Worm (Caenorhabditis elegans): ENCODE measurements around the gene fbxb-83.
"Not testable (repeated sequence)": the region's sequence is repeated elsewhere in the genome, so short reads cannot be mapped to it uniquely, and the experiment has no call there.

fbxb-83 gene

DNA sequence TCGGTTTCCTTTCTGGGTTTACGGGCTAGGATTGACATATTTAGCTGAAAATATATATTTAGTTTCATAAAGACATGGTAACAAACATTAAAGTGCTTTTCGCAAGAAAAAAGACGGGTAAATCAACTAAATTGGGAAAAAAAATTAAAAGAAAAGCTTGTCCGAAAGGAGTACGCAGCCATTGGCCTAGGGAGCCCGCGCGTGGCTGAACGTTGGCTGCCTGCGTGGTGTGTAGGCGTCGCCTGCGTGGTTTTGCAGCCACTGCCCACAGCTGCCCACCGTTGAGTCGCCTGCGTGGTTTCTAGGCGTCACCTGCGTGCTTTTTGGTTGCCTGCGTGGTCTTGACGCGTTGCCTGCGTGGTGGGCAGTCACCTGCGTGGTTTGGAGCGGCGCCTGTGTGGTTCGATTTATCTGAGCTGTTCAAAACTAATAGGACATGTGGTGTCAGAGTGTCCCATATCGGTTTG is 23.0 kb downstream of the fbxb-83 start, which contains the start of gene C29F9.12:
C29F9.12 (minus strand) TSS at position 51 of the 467 bp plus-strand sequence.
- TF ChIP-seq unc-3 (GFP tag; conservative IDR thresholded peaks at IDR 0.05); unc-3 (tag; optimal IDR thresholded peaks at IDR 0.05); hlh-8 (tag; optimal IDR thresholded peaks at IDR 0.05); hlh-30 (tag; optimal IDR thresholded peaks at IDR 0.05; ENCODE audit: insufficient read depth): not testable (repeated sequence)

DNA sequence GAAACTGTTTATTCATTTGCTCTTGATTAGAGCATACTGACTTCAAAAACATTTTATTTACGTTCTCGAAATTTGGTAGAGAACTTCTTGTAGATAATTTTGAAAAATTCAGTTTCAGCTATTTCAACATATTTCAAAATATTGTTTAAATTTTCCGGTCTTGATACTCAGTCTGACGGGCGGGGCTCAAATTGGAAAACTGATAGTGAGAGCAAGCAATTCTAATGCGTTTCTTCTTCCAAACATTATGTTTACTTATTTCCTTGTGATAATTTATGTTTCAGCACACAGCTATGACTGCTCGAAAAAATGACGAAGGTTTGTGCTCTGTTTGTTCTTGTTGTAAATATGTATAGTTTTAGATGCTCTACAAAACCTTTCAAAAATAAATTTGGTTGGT is 24.8 kb downstream of the fbxb-83 start, which contains the start of gene pals-24:
pals-24 (plus strand) TSS at position 237 of the 400 bp plus-strand sequence.
- TF ChIP-seq ceh-9 (tag; optimal IDR thresholded peaks at IDR 0.05) (no peak), dve-1 (tag; optimal IDR thresholded peaks at IDR 0.05) (no peak), hlh-30 (tag; optimal IDR thresholded peaks at IDR 0.05; ENCODE audit: insufficient read depth) (no peak), tbx-2 (tag; optimal IDR thresholded peaks at IDR 0.05) (no peak), sdc-2 (tag; optimal IDR thresholded peaks at IDR 0.05) (no peak), ceh-24 (tag; optimal IDR thresholded peaks at IDR 0.05) (no peak), sox-2 (GFP tag; IDR thresholded peaks at IDR 0.05) (no peak), K09A11.1 (tag; optimal IDR thresholded peaks at IDR 0.05; ENCODE audit: insufficient read depth) (no peak), hlh-13 (GFP tag; optimal IDR thresholded peaks at IDR 0.05) (no peak)

DNA sequence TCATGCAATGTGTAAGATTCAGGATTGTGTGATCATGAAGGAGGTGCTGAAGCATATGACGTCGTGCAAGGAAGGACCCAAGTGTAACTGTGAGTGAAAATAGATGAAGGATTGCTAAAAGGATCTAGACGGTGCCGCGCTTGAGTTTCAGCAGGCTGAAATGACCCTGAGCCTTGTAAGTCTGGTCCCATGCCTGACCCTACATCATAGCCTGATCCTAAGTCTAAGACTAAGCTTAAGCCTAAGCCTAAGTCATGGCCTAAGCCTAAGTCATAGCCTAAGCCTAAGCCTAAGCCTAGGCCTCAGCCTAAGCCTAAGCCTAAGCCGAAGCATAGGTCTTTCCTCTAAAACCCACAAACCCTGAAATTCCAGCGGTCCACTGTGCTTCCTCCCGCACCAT is 27.2 kb downstream of the fbxb-83 start:
- TF ChIP-seq fkh-6 (tag; optimal IDR thresholded peaks at IDR 0.05) (no peak), fkh-10 (GFP tag; optimal IDR thresholded peaks at IDR 0.05) (no peak), che-1 (tag; optimal IDR thresholded peaks at IDR 0.05) (no peak)

DNA sequence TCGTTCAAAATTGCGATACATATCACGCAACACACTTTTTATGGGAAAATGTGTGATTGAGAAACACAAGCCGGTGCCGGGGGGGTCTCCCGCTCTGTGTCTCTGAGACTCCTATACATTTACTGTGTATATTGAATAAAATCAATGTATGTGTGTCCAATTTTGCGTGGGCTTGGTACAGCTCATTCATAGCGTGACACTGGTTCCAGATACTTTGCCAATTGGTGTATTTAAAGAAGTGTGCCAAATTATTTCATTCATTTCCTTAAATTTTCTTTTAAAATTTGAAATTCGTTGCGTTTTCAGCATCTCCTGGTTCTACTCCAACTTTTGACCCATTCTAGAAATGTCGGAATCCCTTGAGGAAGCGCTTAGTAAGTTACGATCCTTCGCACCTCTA is 27.8 kb downstream of the fbxb-83 start, which contains the start of gene C29F9.5:
C29F9.5 (plus strand) TSS at position 301 of the 400 bp plus-strand sequence.
- no peak for TF ChIP-seq nhr-11 (tag; optimal IDR thresholded peaks at IDR 0.05)
- TF ChIP-seq pqm-1 (tag; optimal IDR thresholded peaks at IDR 0.05) = no peak
- TF ChIP-seq T23F11.4 (GFP tag; optimal IDR thresholded peaks at IDR 0.05) = no peak
- TF ChIP-seq zip-5 (tag; optimal IDR thresholded peaks at IDR 0.05) = no peak
- no peak for TF ChIP-seq ceh-18 (tag; optimal IDR thresholded peaks at IDR 0.05)

DNA sequence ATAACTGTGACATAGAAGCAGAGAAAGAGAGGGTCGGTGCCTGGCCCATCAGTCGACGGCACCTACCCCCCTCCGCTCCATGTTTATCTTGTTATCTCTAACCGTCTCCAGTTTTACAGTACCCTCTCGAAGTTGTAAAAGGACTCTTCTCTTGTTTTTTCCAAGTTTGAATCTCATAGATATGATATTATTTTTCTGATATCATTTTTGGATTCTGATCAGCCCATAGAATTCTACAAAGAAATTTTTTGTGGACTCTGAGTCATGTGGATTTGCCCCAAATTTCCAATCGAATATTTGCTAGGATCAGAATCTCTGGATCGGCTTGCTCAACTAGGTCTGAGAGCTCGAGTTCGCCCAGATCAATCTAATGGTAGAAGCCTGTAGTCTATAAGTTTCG is 30.4 kb downstream of the fbxb-83 start, which contains the start of gene C29F9.6:
C29F9.6 (plus strand) TSS at position 301 of the 400 bp plus-strand sequence.
- TF ChIP-seq che-1 (tag; optimal IDR thresholded peaks at IDR 0.05) = no peak
- no peak for TF ChIP-seq rnt-1 (tag; optimal IDR thresholded peaks at IDR 0.05)
- no peak for TF ChIP-seq ref-2 (tag; optimal IDR thresholded peaks at IDR 0.05)
- no peak for TF ChIP-seq ceh-24 (tag; optimal IDR thresholded peaks at IDR 0.05)
- no peak for TF ChIP-seq ceh-45 (GFP tag; IDR thresholded peaks at IDR 0.05)
- TF ChIP-seq hlh-30 (tag; optimal IDR thresholded peaks at IDR 0.05; ENCODE audit: insufficient read depth) = no peak
- no peak for TF ChIP-seq fax-1 (tag; optimal IDR thresholded peaks at IDR 0.05)
- TF ChIP-seq hlh-15 (tag; optimal IDR thresholded peaks at IDR 0.05) = no peak
- no peak for TF ChIP-seq ceh-30 (tag; optimal IDR thresholded peaks at IDR 0.05)
- TF ChIP-seq eyg-1 (tag; optimal IDR thresholded peaks at IDR 0.05) = no peak
- TF ChIP-seq ceh-22 (tag; optimal IDR thresholded peaks at IDR 0.05) = no peak
- TF ChIP-seq nhr-11 (tag; optimal IDR thresholded peaks at IDR 0.05) = no peak
- no peak for TF ChIP-seq pha-4 (tag; optimal IDR thresholded peaks at IDR 0.05)

DNA sequence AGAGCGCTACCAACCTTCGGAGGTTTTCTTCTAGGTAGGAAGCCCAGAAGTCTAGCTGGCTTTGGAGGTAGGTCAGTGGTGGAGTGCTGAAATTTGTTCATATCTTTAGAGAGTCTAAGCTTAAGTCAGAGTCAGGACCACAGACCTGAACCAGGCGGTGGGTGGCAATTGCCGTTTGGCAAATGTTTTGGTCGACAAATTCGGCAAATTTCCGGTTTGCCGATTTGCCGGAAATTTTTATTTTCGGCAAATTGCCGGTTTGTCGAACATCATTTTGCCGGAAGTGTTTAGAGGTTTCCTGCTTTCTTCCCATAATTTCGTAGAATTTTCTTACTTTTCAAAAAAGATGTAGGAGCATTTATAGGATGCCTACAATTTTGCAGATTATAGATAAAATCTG is 46.2 kb downstream of the fbxb-83 start, which contains the start of gene C29F9.9:
C29F9.9 (minus strand) TSS at position 101 of the 400 bp plus-strand sequence.
- TF ChIP-seq lin-11 (tag; optimal IDR thresholded peaks at IDR 0.05); fkh-10 (GFP tag; optimal IDR thresholded peaks at IDR 0.05); ceh-30 (tag; optimal IDR thresholded peaks at IDR 0.05): not testable (repeated sequence)
